Worm (Caenorhabditis elegans) whole organism, late embryonic: Measurements from ENCODE around the gene manf-1.

Experiments used
- ceh-14 ChIP-seq: sonication (generic microtip); optimal IDR thresholded peaks from 2 replicates; lab custom pipeline; 2016; ENCODE audit warnings: missing genotype, missing genetic modification characterization, missing compliant biosample characterization
- ceh-2 ChIP-seq: sonication (generic microtip); optimal IDR thresholded peaks from 2 replicates; lab custom pipeline; 2016; ENCODE audit warnings: missing genotype, missing genetic modification characterization, missing compliant biosample characterization
- ceh-45 ChIP-seq: fragments of 200-800 bp; sonication (Bioruptor generic); IDR thresholded peaks from 2 replicates; pipeline ENCODE4 v1.3.6; 2022; ENCODE audit warnings: missing genetic modification reagents, missing genetic modification characterization, missing compliant biosample characterization
- che-1 ChIP-seq: sonication (generic microtip); optimal IDR thresholded peaks from 2 replicates; lab custom pipeline; 2016; ENCODE audit warnings: mild to moderate bottlenecking, missing genetic modification characterization, missing compliant biosample characterization
- ets-4 ChIP-seq: sonication (generic microtip); optimal IDR thresholded peaks from 2 replicates; lab custom pipeline; 2016; ENCODE audit warnings: missing genetic modification characterization, missing compliant biosample characterization
- nhr-232 ChIP-seq: sonication (generic microtip); optimal IDR thresholded peaks from 2 replicates; lab custom pipeline; 2016; ENCODE audit warnings: missing genetic modification characterization, missing compliant biosample characterization
- sox-2 ChIP-seq: fragments of 200-800 bp; sonication (Bioruptor generic); IDR thresholded peaks from 2 replicates; pipeline ENCODE4 v1.3.6; 2022; ENCODE audit warnings: missing genetic modification reagents, missing genetic modification characterization, missing compliant biosample characterization
- tbx-7 ChIP-seq: sonication (generic microtip); optimal IDR thresholded peaks from 2 replicates; lab custom pipeline; 2016; ENCODE audit warnings: missing genotype, missing genetic modification characterization, missing compliant biosample characterization

DNA sequence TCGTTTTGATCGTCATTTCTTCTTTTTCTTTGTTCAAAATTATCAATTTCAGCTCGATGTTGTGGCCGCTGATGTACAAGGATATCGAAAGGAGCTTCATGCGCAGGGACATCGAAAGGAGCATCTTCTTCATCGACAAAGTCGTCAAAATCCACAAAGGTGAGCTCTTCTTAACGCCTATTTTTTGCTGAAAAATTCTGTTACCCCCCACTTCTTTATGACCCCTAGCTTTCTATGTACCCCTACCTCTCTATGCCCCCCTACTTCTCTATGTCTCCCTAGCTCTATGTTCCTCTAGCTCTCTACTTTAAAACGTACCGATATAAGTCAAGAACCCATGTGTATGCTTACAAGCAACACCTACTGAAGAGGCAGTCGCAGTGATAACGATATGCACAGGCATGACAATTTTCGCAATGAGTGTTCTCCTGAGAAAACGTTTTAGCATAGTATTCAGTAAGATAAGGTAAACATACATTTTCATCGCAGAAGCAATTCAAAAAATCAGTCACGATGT, 30.5 kb downstream of the manf-1 start, which contains the start of gene Y54G2A.36:
- TF ChIP-seq nhr-232 (tag; lab: Kevin White, UChicago) (no peak), ets-4 (tag; lab: Kevin White, UChicago) (no peak), ceh-14 (tag; lab: Kevin White, UChicago) (no peak), ceh-2 (tag; lab: Kevin White, UChicago) (no peak), ceh-45 (no peak), tbx-7 (no peak), sox-2 (no peak), che-1 (tag; lab: Kevin White, UChicago) (no peak)
